Fruit fly (Drosophila melanogaster) whole organism, embryonic: ENCODE data around the gene CG32354.

Experiments used
- Ada2b ChIP-seq: fragments of 200-800 bp; sonication (Bioruptor generic); IDR thresholded peaks from 2 replicates; pipeline ENCODE4 v1.3.6; 2022; ENCODE audit warnings: missing biosample characterization, missing genetic modification characterization
- CG11560 ChIP-seq: fragments of 200-800 bp; sonication (Bioruptor generic); IDR thresholded peaks from 3 replicates; pipeline ENCODE4 v1.3.6; 2022; ENCODE audit warnings: missing biosample characterization, missing genetic modification characterization
- CG11696 ChIP-seq: fragments of 200-800 bp; sonication (Bioruptor generic); IDR thresholded peaks from 2 replicates; pipeline ENCODE4 v1.3.6; 2022; ENCODE audit warnings: missing biosample characterization, missing genetic modification characterization
- CG12942 ChIP-seq: fragments of 200-800 bp; sonication (Bioruptor generic); optimal IDR thresholded peaks from 3 replicates; lab custom pipeline; 2016; ENCODE audit warnings: missing biosample characterization, missing genetic modification characterization
- CG1529 ChIP-seq: fragments of 200-800 bp; sonication (Bioruptor generic); optimal IDR thresholded peaks from 3 replicates; lab custom pipeline; 2018; ENCODE audit warnings: missing biosample characterization, missing genetic modification characterization
- CG15601 ChIP-seq: fragments of 200-800 bp; sonication (Bioruptor generic); optimal IDR thresholded peaks from 3 replicates; lab custom pipeline; 2019; ENCODE audit warnings: missing biosample characterization, mild to moderate bottlenecking, missing genetic modification characterization, moderate library complexity
- CG1647 ChIP-seq: fragments of 200-800 bp; sonication (Bioruptor generic); optimal IDR thresholded peaks from 3 replicates; lab custom pipeline; 2016; ENCODE audit warnings: missing biosample characterization, missing genetic modification characterization
- CG16779 ChIP-seq: fragments of 200-800 bp; sonication (Bioruptor generic); IDR thresholded peaks from 2 replicates; pipeline ENCODE4 v1.3.6; 2022; ENCODE audit warnings: missing biosample characterization, missing genetic modification characterization
- CG2120 ChIP-seq: fragments of 200-800 bp; sonication (Bioruptor generic); optimal IDR thresholded peaks from 3 replicates; lab custom pipeline; 2016; ENCODE audit warnings: missing biosample characterization, missing genetic modification characterization
- CG2199 ChIP-seq: fragments of 200-800 bp; sonication (Bioruptor generic); IDR thresholded peaks from 3 replicates; pipeline ENCODE4 v1.3.6; 2022; ENCODE audit warnings: missing biosample characterization, missing genetic modification characterization
- CG2712 ChIP-seq: fragments of 200-800 bp; optimal IDR thresholded peaks from 3 replicates; lab custom pipeline; 2019; ENCODE audit warnings: missing biosample characterization, mild to moderate bottlenecking, missing genetic modification characterization, moderate library complexity
- CG31388 ChIP-seq: fragments of 200-800 bp; sonication (Bioruptor generic); optimal IDR thresholded peaks from 2 replicates; lab custom pipeline; 2016; ENCODE audit warnings: missing biosample characterization, missing genetic modification characterization
- CG3726 ChIP-seq: fragments of 200-800 bp; sonication (Bioruptor generic); IDR thresholded peaks from 3 replicates; pipeline ENCODE4, ENCODE4 v1.3.6; 2022; ENCODE audit warnings: missing biosample characterization, missing genetic modification characterization
- CG3995 ChIP-seq: fragments of 200-800 bp; sonication (Bioruptor generic); optimal IDR thresholded peaks from 3 replicates; lab custom pipeline; 2016; ENCODE audit warnings: missing biosample characterization, missing genetic modification characterization
- CG6813 ChIP-seq: fragments of 200-800 bp; sonication (Bioruptor generic); optimal IDR thresholded peaks from 2 replicates; lab custom pipeline; 2017; ENCODE audit warnings: missing biosample characterization, missing genetic modification characterization, mild to moderate bottlenecking, moderate library complexity, missing genetic modification reagents
- CG7372 ChIP-seq: fragments of 200-800 bp; sonication (Bioruptor generic); IDR thresholded peaks from 2 replicates; pipeline ENCODE4 v1.3.6; 2022; ENCODE audit warnings: missing biosample characterization, missing genetic modification characterization
- CG7556 ChIP-seq: fragments of 200-800 bp; sonication (Bioruptor generic); optimal IDR thresholded peaks from 2 replicates; lab custom pipeline; 2017; ENCODE audit warnings: missing biosample characterization, mild to moderate bottlenecking, missing genetic modification characterization
- CG7928 ChIP-seq: fragments of 200-800 bp; sonication (Bioruptor generic); optimal IDR thresholded peaks from 2 replicates; lab custom pipeline; 2017; ENCODE audit warnings: missing biosample characterization, mild to moderate bottlenecking, missing genetic modification characterization
- CG8089 ChIP-seq: fragments of 200-800 bp; sonication (Bioruptor generic); optimal IDR thresholded peaks from 3 replicates; lab custom pipeline; 2016; ENCODE audit warnings: missing biosample characterization, missing genetic modification characterization
- CG8944 ChIP-seq: fragments of 200-800 bp; sonication (Bioruptor generic); optimal IDR thresholded peaks from 3 replicates; lab custom pipeline; 2016; ENCODE audit warnings: missing biosample characterization, missing genetic modification characterization
- CG9727 ChIP-seq: fragments of 200-800 bp; sonication (Bioruptor generic); optimal IDR thresholded peaks from 3 replicates; lab custom pipeline; 2017; ENCODE audit warnings: missing biosample characterization, mild to moderate bottlenecking, missing genetic modification characterization
- ERR ChIP-seq: fragments of 200-800 bp; sonication (Bioruptor generic); optimal IDR thresholded peaks from 2 replicates; lab custom pipeline; 2016; ENCODE audit warnings: missing biosample characterization, missing genetic modification characterization
- Hmx ChIP-seq: fragments of 200-800 bp; sonication (Bioruptor generic); optimal IDR thresholded peaks from 2 replicates; lab custom pipeline; 2016; ENCODE audit warnings: missing biosample characterization, missing genetic modification characterization
- Med ChIP-seq: fragments of 200-800 bp; sonication (Bioruptor generic); peaks from one replicate; lab custom pipeline; 2016; ENCODE audit warnings: missing biosample characterization, missing genetic modification characterization, mild to moderate bottlenecking, inconsistent platforms, moderate library complexity
- NFAT ChIP-seq: fragments of 200-800 bp; sonication (Bioruptor generic); IDR thresholded peaks from 2 replicates; pipeline ENCODE4 v1.3.6; 2022; ENCODE audit warnings: missing biosample characterization, missing genetic modification characterization
- Ravus ChIP-seq: fragments of 200-800 bp; sonication (Bioruptor generic); IDR thresholded peaks from 2 replicates; pipeline ENCODE4 v1.3.6; 2022; ENCODE audit warnings: missing biosample characterization, missing genetic modification characterization
- Sin3A ChIP-seq: fragments of >200 bp; optimal IDR thresholded peaks from 2 replicates; lab custom pipeline; 2018
- Stat92E ChIP-seq, 3 experiments: fragments of >200 bp in 2 of 3; fragments of 200-800 bp in 1 of 3; sonication (Bioruptor generic) in 1 of 3; optimal IDR thresholded peaks; 2 replicates each; lab custom pipeline; 2017 to 2019; ENCODE audit warnings: missing biosample characterization in 3 of 3, missing genetic modification characterization in 3 of 3, mild to moderate bottlenecking in 1 of 3, moderate library complexity in 1 of 3
- TFAM ChIP-seq: fragments of 200-800 bp; sonication (Bioruptor generic); optimal IDR thresholded peaks from 2 replicates; lab custom pipeline; 2017; ENCODE audit warnings: missing biosample characterization, missing genetic modification characterization, inconsistent platforms
- Usf ChIP-seq: fragments of 200-800 bp; sonication (Bioruptor generic); optimal IDR thresholded peaks from 2 replicates; lab custom pipeline; 2017; ENCODE audit warnings: missing genotype, missing biosample characterization, missing genetic modification characterization
- ab ChIP-seq: fragments of 200-800 bp; sonication (Bioruptor generic); optimal IDR thresholded peaks from 2 replicates; lab custom pipeline; 2016; ENCODE audit warnings: missing biosample characterization, missing genetic modification characterization
- ap ChIP-seq: fragments of 200-800 bp; sonication (Bioruptor generic); IDR thresholded peaks from 2 replicates; pipeline ENCODE4 v1.3.6; 2022; ENCODE audit warnings: missing biosample characterization, missing genetic modification characterization
- bab2 ChIP-seq: fragments of 200-800 bp; sonication (Bioruptor generic); optimal IDR thresholded peaks from 2 replicates; lab custom pipeline; 2016; ENCODE audit warnings: missing biosample characterization, missing genetic modification characterization
- bbx ChIP-seq: fragments of 200-800 bp; sonication (Bioruptor generic); IDR thresholded peaks from 2 replicates; pipeline ENCODE4 v1.3.6; 2022; ENCODE audit warnings: missing biosample characterization, missing genetic modification characterization; ENCODE audit not compliant: partially characterized antibody
- disco-r ChIP-seq: fragments of 200-800 bp; sonication (Bioruptor generic); optimal IDR thresholded peaks from 2 replicates; lab custom pipeline; 2016; ENCODE audit warnings: missing biosample characterization, missing genetic modification characterization
- fd102C ChIP-seq: fragments of 200-800 bp; sonication (Bioruptor generic); optimal IDR thresholded peaks from 2 replicates; lab custom pipeline; 2018; ENCODE audit warnings: missing biosample characterization, mild to moderate bottlenecking, missing genetic modification characterization, moderate library complexity
- hth ChIP-seq: fragments of >200 bp; optimal IDR thresholded peaks from 2 replicates; lab custom pipeline; 2017; ENCODE audit warnings: inconsistent platforms
- insv ChIP-seq, 2 experiments: fragments of 200-800 bp; sonication (Bioruptor generic); optimal IDR thresholded peaks; 3 replicates each; lab custom pipeline; 2016 to 2018; ENCODE audit warnings: missing biosample characterization in 2 of 2, missing genetic modification characterization in 2 of 2
- nmo ChIP-seq: fragments of 200-800 bp; sonication (Bioruptor generic); optimal IDR thresholded peaks from 2 replicates; lab custom pipeline; 2018; ENCODE audit warnings: missing biosample characterization, mild to moderate bottlenecking, missing genetic modification characterization, moderate library complexity
- oc ChIP-seq: fragments of 200-800 bp; sonication (Bioruptor generic); optimal IDR thresholded peaks from 2 replicates; lab custom pipeline; 2018; ENCODE audit warnings: missing biosample characterization, mild to moderate bottlenecking, missing genetic modification characterization, moderate library complexity
- peb ChIP-seq: fragments of 200-800 bp; sonication (Bioruptor generic); IDR thresholded peaks from 2 replicates; pipeline ENCODE4 v1.3.6; 2022; ENCODE audit warnings: missing biosample characterization, missing genetic modification characterization
- pzg ChIP-seq: fragments of 200-800 bp; sonication (Bioruptor generic); optimal IDR thresholded peaks from 3 replicates; lab custom pipeline; 2018; ENCODE audit warnings: missing biosample characterization, mild to moderate bottlenecking, missing genetic modification characterization, moderate library complexity
- ro ChIP-seq: fragments of 200-800 bp; sonication (Bioruptor generic); IDR thresholded peaks from 2 replicates; pipeline ENCODE4 v1.3.6; 2022; ENCODE audit warnings: missing biosample characterization, missing genetic modification characterization
- sens-2 ChIP-seq: fragments of 200-800 bp; sonication (Bioruptor generic); IDR thresholded peaks from 2 replicates; pipeline ENCODE4 v1.3.6; 2022; ENCODE audit warnings: missing biosample characterization, missing genetic modification characterization
- seq ChIP-seq: fragments of 200-800 bp; sonication (Bioruptor generic); IDR thresholded peaks from 2 replicates; pipeline ENCODE4 v1.3.6; 2022; ENCODE audit warnings: missing biosample characterization, missing genetic modification characterization
- sima ChIP-seq: fragments of 200-800 bp; sonication (Bioruptor generic); optimal IDR thresholded peaks from 2 replicates; lab custom pipeline; 2016; ENCODE audit warnings: missing biosample characterization, missing genetic modification characterization
- tio ChIP-seq: fragments of 200-800 bp; sonication (Bioruptor generic); optimal IDR thresholded peaks from 2 replicates; lab custom pipeline; 2017; ENCODE audit warnings: missing biosample characterization, missing genetic modification characterization, inconsistent platforms
- twi ChIP-seq: fragments of 200-800 bp; optimal IDR thresholded peaks from 2 replicates; lab custom pipeline; 2019; ENCODE audit warnings: missing biosample characterization, mild to moderate bottlenecking, missing genetic modification characterization, moderate library complexity
- unpg ChIP-seq: fragments of 200-800 bp; sonication (Bioruptor generic); optimal IDR thresholded peaks from 3 replicates; lab custom pipeline; 2018; ENCODE audit warnings: missing biosample characterization, mild to moderate bottlenecking, missing genetic modification characterization, moderate library complexity
- wor ChIP-seq: fragments of 200-800 bp; sonication (Bioruptor generic); IDR thresholded peaks from 2 replicates; pipeline ENCODE4 v1.3.6; 2022; ENCODE audit warnings: missing biosample characterization, missing genetic modification characterization

CG32354 gene

DNA sequence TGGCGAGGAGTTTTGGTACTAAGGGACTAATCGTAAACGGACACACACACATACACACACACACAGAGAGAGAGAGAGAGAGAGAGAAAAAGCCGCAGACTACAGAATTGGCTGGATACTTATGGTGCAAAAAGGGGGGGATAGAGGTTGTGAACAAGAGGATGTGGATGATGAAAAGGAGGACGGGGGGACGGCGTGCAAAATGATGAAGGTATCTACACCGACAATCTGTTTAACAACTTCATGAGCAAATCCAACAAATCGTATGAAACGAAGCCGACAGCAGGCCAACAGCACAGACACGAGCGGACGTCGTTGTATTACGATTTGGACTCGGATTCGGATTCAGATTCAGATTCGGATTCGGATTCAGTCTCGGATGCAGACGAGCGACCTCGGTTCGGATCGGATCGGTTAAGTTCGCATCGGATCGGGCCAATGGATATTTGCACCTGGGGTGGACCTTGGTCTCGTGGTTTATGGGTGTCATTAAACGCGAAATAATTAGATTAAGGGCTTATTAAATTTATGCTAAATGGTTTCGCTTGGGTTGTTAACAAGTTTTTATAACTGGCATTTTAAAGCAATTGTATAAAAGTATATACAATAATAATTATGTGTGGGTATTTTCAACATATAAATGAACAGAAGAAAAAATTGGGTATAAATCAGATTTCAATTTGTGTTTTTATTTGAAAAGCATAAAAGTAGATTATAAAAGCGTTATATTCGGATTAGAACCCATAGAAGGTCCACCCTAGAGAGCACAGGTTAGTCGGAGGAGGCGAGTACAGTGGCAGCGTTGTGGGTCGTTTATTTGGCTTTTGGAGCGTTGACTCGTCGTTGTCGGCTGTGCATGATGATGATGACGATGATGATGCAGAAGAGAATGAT is 33.3 kb upstream of the CG32354 start (continued):
- no peak for TF ChIP-seq Sin3A (lab: Kevin White, UChicago)
- peak; percentile 18 for TF ChIP-seq TFAM (GFP tag; lab: Kevin White, UChicago)
- TF ChIP-seq CG7556 (GFP tag; lab: Kevin White, UChicago), result peak; percentile 98
- peak; percentile 51 for TF ChIP-seq Ravus
- TF ChIP-seq CG9727 (GFP tag; lab: Kevin White, UChicago), result peak; percentile 94
- TF ChIP-seq ab (GFP tag; lab: Kevin White, UChicago), result no peak
- TF ChIP-seq CG2712 (tag; lab: Kevin White, UChicago), result peak; percentile 94
- peak; percentile 41 for TF ChIP-seq Usf (GFP tag; lab: Kevin White, UChicago)
- peak; percentile 79 for TF ChIP-seq CG1529 (GFP tag; lab: Kevin White, UChicago)
- peak; percentile 85 for TF ChIP-seq CG2120 (GFP tag; lab: Kevin White, UChicago)
- peak; percentile 76 for TF ChIP-seq CG12942 (GFP tag; lab: Kevin White, UChicago)
- no peak for TF ChIP-seq ERR (GFP tag; lab: Kevin White, UChicago)
- TF ChIP-seq CG11696 (GFP tag; lab: Robert Waterston, UW), result peak; percentile 73
- TF ChIP-seq bbx (GFP tag; lab: Robert Waterston, UW), result no peak
- TF ChIP-seq hth (lab: Kevin White, UChicago), result no peak
- TF ChIP-seq Med (GFP tag; lab: Kevin White, UChicago), result peak; percentile 96
- TF ChIP-seq peb (GFP tag; lab: Robert Waterston, UW), result no peak; the same call in 1 of the 2 replicates
- TF ChIP-seq tio (GFP tag; lab: Kevin White, UChicago), result peak; percentile 83
- TF ChIP-seq CG3995 (GFP tag; lab: Kevin White, UChicago), result peak; percentile 55
- TF ChIP-seq CG1647 (GFP tag; lab: Kevin White, UChicago), result peak; percentile 51
- no peak for TF ChIP-seq pzg
- TF ChIP-seq CG3726 (GFP tag; lab: Robert Waterston, UW), result peak; percentile 61; the same call in 1 of the 3 replicates
- TF ChIP-seq disco-r (GFP tag; lab: Kevin White, UChicago), result peak; percentile 9
- TF ChIP-seq ap, result peak; percentile 54
- no peak for TF ChIP-seq CG16779 (GFP tag; lab: Robert Waterston, UW)
- TF ChIP-seq CG7372 (GFP tag; lab: Robert Waterston, UW), result peak; percentile 79
- TF ChIP-seq NFAT (GFP tag; lab: Robert Waterston, UW), result peak; percentile 73
- TF ChIP-seq ro (GFP tag; lab: Robert Waterston, UW), result no peak
- no peak for TF ChIP-seq sima
- TF ChIP-seq CG8944, result no peak
- TF ChIP-seq Hmx (GFP tag; lab: Kevin White, UChicago), result peak; percentile 53
- peak; percentile 59 for TF ChIP-seq wor (GFP tag; lab: Robert Waterston, UW)
- TF ChIP-seq twi, result peak; percentile 60
- peak; percentile 59 for TF ChIP-seq CG7928 (GFP tag; lab: Kevin White, UChicago)
- no peak for TF ChIP-seq sens-2 (GFP tag; lab: Robert Waterston, UW)
- TF ChIP-seq CG2199 (GFP tag; lab: Robert Waterston, UW), result no peak
- TF ChIP-seq oc (tag; lab: Kevin White, UChicago), result peak; percentile 84
- peak in 1 of 2 experiments; percentile 47 for TF ChIP-seq insv (GFP tag; optimal IDR thresholded peaks at IDR 0.05; lab: Kevin White, UChicago)
- TF ChIP-seq fd102C (GFP tag; lab: Kevin White, UChicago), result no peak
- peak; percentile 32; the same call in 1 of the 3 replicates for TF ChIP-seq CG11560 (tag; lab: Robert Waterston, UW)
- peak; percentile 84 for TF ChIP-seq seq (GFP tag; lab: Robert Waterston, UW)
- no peak for TF ChIP-seq CG8089 (GFP tag; lab: Kevin White, UChicago)
- peak; percentile 81 for TF ChIP-seq CG15601 (tag; lab: Kevin White, UChicago)
- peak; percentile 90 for TF ChIP-seq unpg
- peak; percentile 67 for TF ChIP-seq Ada2b (GFP tag; lab: Robert Waterston, UW)
- peak; percentile 90 for TF ChIP-seq CG6813 (GFP tag; lab: Kevin White, UChicago)
- TF ChIP-seq bab2, result peak; percentile 37
- peak; percentile 94 for TF ChIP-seq nmo (GFP tag; lab: Kevin White, UChicago)
- TF ChIP-seq Stat92E (GFP tag; optimal IDR thresholded peaks at IDR 0.05; lab: Kevin White, UChicago), result peak in 1 of 3 experiments; percentile 1
- peak; percentile 66 for TF ChIP-seq CG31388 (GFP tag; lab: Kevin White, UChicago)
